Worm (Caenorhabditis elegans): ENCODE data around the gene ril-1.

The ril-1 gene

DNA sequence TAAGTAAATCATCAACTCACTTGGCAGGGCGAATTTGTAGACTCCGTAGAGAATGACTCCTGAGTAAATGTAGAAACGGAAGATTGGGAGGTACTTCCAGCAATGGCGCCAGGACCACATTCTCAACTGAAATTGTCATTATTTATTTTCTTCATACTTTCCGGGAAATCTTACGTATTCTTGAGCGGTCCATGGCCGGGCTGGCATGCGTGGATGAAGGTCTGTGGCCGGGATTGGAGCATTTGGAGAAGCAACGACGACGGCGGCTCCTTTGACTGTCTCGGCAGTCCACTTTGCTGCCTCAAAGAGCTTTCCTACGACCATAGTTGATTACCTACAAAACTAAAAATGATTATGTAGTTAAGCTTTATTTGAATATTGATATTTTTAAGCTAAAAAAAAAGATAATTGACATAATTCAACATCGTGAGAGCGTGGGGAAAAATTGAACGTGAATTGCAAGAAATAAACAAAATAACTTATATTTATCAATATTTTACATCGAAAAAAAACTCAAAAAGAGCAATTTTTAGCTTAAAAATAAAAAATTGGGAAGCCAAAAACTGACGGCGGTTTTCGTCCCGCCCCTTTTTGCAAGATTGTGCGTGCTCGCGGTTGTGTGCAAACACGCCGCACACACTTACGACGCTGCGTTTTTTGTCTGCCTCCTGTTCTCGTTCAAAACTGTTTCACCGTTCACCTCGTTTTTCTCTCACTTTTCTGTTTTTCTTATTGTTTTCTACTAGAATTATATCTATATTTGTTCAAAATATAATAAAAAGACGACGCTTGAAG is at the start of gene ril-1 (continued):
- TF ChIP-seq pag-3 (tag; optimal IDR thresholded peaks at IDR 0.05; ENCODE audit: borderline replicate concordance, insufficient read depth): no peak
- TF ChIP-seq alr-1 (tag; optimal IDR thresholded peaks at IDR 0.05; ENCODE audit: borderline replicate concordance): no peak
- TF ChIP-seq unc-130 (tag; optimal IDR thresholded peaks at IDR 0.05): peak; percentile 14
- TF ChIP-seq tbx-2 (tag; optimal IDR thresholded peaks at IDR 0.05): peak; percentile 5
- TF ChIP-seq nhr-76 (tag; optimal IDR thresholded peaks at IDR 0.05): no peak
- TF ChIP-seq nhr-71 (tag; optimal IDR thresholded peaks at IDR 0.05): peak; percentile 55
- no peak for TF ChIP-seq irx-1 (tag; optimal IDR thresholded peaks at IDR 0.05)
- TF ChIP-seq snu-23 (GFP tag; optimal IDR thresholded peaks at IDR 0.05): peak; percentile 50
- TF ChIP-seq ceh-63 (GFP tag; optimal IDR thresholded peaks at IDR 0.05): no peak
- no peak for TF ChIP-seq elt-3 (tag; optimal IDR thresholded peaks at IDR 0.05)
- no peak for TF ChIP-seq nhr-237 (tag; optimal IDR thresholded peaks at IDR 0.05)
- TF ChIP-seq blmp-1 (tag; optimal IDR thresholded peaks at IDR 0.05): no peak
- TF ChIP-seq ets-5 (GFP tag; IDR thresholded peaks at IDR 0.05): no peak
- no peak for TF ChIP-seq lin-15B (tag; optimal IDR thresholded peaks at IDR 0.05)
- no peak for TF ChIP-seq lin-13 (GFP tag; optimal IDR thresholded peaks at IDR 0.05)

DNA sequence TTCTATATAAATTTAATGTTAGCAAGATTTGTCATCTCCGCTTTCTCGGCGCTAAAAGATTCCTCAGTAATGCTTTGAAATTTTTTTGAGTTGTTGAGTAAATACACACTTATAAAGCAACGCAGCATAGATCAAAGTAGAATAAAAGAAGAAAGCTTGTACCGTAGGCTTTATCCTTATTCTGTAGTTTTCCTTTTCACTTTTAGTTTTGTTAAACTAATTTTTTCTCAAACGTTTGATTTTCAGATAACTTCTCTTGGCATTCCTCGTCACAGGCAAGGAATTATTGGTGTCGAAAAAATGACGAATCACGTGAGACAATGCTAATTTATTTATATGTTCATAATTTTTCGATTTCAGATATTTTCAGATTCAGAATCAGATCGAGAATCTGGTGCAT is 38.7 kb upstream of the ril-1 start, which contains the start of gene C53A5.11:
TSS of gene C53A5.11 (plus strand) at position 301 of the 400 bp plus-strand sequence.
- TF ChIP-seq ceh-63 (GFP tag; optimal IDR thresholded peaks at IDR 0.05) (no peak), swsn-7 (tag; optimal IDR thresholded peaks at IDR 0.05) (no peak), hpl-2 (GFP tag; optimal IDR thresholded peaks at IDR 0.05) (no peak), F16B12.6 (tag; optimal IDR thresholded peaks at IDR 0.05) (no peak), ets-5 (GFP tag; IDR thresholded peaks at IDR 0.05) (no peak), unc-86 (tag; optimal IDR thresholded peaks at IDR 0.05) (no peak), unc-62 (GFP tag; optimal IDR thresholded peaks at IDR 0.05) (no peak), ceh-82 (tag; optimal IDR thresholded peaks at IDR 0.05) (no peak), mef-2 (tag; optimal IDR thresholded peaks at IDR 0.05) (no peak), lin-15B (tag; optimal IDR thresholded peaks at IDR 0.05) (no peak), elt-2 (tag; optimal IDR thresholded peaks at IDR 0.05) (no peak), pax-3 (tag; optimal IDR thresholded peaks at IDR 0.05) (no peak), fkh-10 (GFP tag; optimal IDR thresholded peaks at IDR 0.05) (no peak), nhr-28 (tag; optimal IDR thresholded peaks at IDR 0.05) (no peak), nhr-11 (tag; optimal IDR thresholded peaks at IDR 0.05) (no peak), mep-1 (tag; optimal IDR thresholded peaks at IDR 0.05) (no peak)

- no peak for TF ChIP-seq lin-14 (GFP tag; optimal IDR thresholded peaks at IDR 0.05)
- TF ChIP-seq fkh-10 (GFP tag; optimal IDR thresholded peaks at IDR 0.05): no peak
- no peak for TF ChIP-seq ceh-8 (GFP tag; optimal IDR thresholded peaks at IDR 0.05)
- no peak for TF ChIP-seq sptf-1 (tag; optimal IDR thresholded peaks at IDR 0.05)
- no peak for TF ChIP-seq tlp-1 (tag; optimal IDR thresholded peaks at IDR 0.05)
- no peak for TF ChIP-seq lin-15B (tag; optimal IDR thresholded peaks at IDR 0.05)
- TF ChIP-seq xbp-1 (tag; optimal IDR thresholded peaks at IDR 0.05): no peak
- no peak for TF ChIP-seq unc-98 (GFP tag; IDR thresholded peaks at IDR 0.05)
- no peak for TF ChIP-seq skn-1 (tag; optimal IDR thresholded peaks at IDR 0.05)
- no peak for TF ChIP-seq ceh-63 (GFP tag; optimal IDR thresholded peaks at IDR 0.05)
- TF ChIP-seq nhr-11 (tag; optimal IDR thresholded peaks at IDR 0.05): no peak
- TF ChIP-seq ets-5 (GFP tag; IDR thresholded peaks at IDR 0.05): no peak
- no peak for TF ChIP-seq grh-1 (GFP tag; IDR thresholded peaks at IDR 0.05)
- no peak for TF ChIP-seq sup-37 (GFP tag; optimal IDR thresholded peaks at IDR 0.05)
- TF ChIP-seq fos-1 (tag; optimal IDR thresholded peaks at IDR 0.05): no peak
- no peak for TF ChIP-seq ceh-88 (GFP tag; IDR thresholded peaks at IDR 0.05)
- TF ChIP-seq aly-2 (tag; optimal IDR thresholded peaks at IDR 0.05): no peak
Measured at ce11 chrV:14559312-14559711, 35.4 kb upstream of the ril-1 start, which contains the start of gene srt-32. Gene srt-32, plus strand, starts transcription at chrV:14559612.

Data from whole organism, L1 larva.